Worm (Caenorhabditis elegans) whole organism, L2 larva: ENCODE data around the gene chst-1.

ENCODE experiments used
- ama-1 ChIP-seq: fragments of 150-350 bp; optimal IDR thresholded peaks from 2 replicates; lab custom pipeline; 2018; ENCODE audit warnings: inconsistent platforms
- lin-39 ChIP-seq: fragments of 150-350 bp; optimal IDR thresholded peaks from 2 replicates; lab custom pipeline; 2014; ENCODE audit warnings: missing biosample characterization, missing genetic modification reagents, missing genetic modification characterization
- lsy-2 ChIP-seq, 2 experiments: fragments of 150-350 bp in 1 of 2; sonication (generic microtip) in 1 of 2; optimal IDR thresholded peaks; 2 replicates each; lab custom pipeline; 2014 to 2017; ENCODE audit warnings: missing biosample characterization in 2 of 2, missing genetic modification characterization in 2 of 2
- nhr-10 ChIP-seq: sonication (generic microtip); optimal IDR thresholded peaks from 2 replicates; lab custom pipeline; 2017; ENCODE audit warnings: missing biosample characterization, missing genetic modification characterization
- nhr-11 ChIP-seq: fragments of 150-350 bp; optimal IDR thresholded peaks from 2 replicates; lab custom pipeline; 2014; ENCODE audit warnings: missing biosample characterization, missing genetic modification characterization
- nhr-6 ChIP-seq: fragments of 150-350 bp; optimal IDR thresholded peaks from 2 replicates; lab custom pipeline; 2014; ENCODE audit warnings: missing biosample characterization, missing genetic modification characterization
- sma-9 ChIP-seq, 2 experiments: fragments of 150-350 bp in 1 of 2; sonication (generic microtip) in 1 of 2; optimal IDR thresholded peaks; 2 replicates each; lab custom pipeline; 2014 to 2016; ENCODE audit warnings: missing genetic modification characterization in 2 of 2, mild to moderate bottlenecking in 1 of 2, missing biosample characterization in 1 of 2, missing compliant biosample characterization in 1 of 2, missing genetic modification reagents in 1 of 2, moderate library complexity in 1 of 2

- TF ChIP-seq nhr-11 (tag; lab: Kevin White, UChicago) (no peak), nhr-10 (tag; lab: Kevin White, UChicago) (no peak), lin-39 (no peak), lsy-2 (tag; optimal IDR thresholded peaks at IDR 0.05; lab: Kevin White, UChicago) (no peak), sma-9 (GFP tag; optimal IDR thresholded peaks at IDR 0.05; lab: Kevin White, UChicago) (peak; percentile 77), sma-9 (tag; optimal IDR thresholded peaks at IDR 0.05; lab: Kevin White, UChicago) (no peak), ama-1 (lab: Kevin White, UChicago) (no peak), nhr-6 (tag; lab: Kevin White, UChicago) (no peak)
Measured at ce11 chrII:8127290-8127689, 20.5 kb upstream of the chst-1 start.
